Fruit fly (Drosophila melanogaster) whole organism, embryonic: Measurements from ENCODE around the gene Cnot4.
A peak's percentile ranks its signal among the peaks of the same experiment; 100 is the strongest.

Source experiments
- BtbVII ChIP-seq: fragments of 200-800 bp; sonication (Bioruptor generic); optimal IDR thresholded peaks from 3 replicates; lab custom pipeline; 2017; ENCODE audit warnings: missing biosample characterization, mild to moderate bottlenecking, missing genetic modification characterization
- CG10321 ChIP-seq: fragments of 200-800 bp; sonication (Bioruptor generic); IDR thresholded peaks from 2 replicates; pipeline ENCODE4 v1.3.6; 2022; ENCODE audit warnings: missing biosample characterization, missing genetic modification characterization
- CG10543 ChIP-seq: fragments of 200-800 bp; sonication (Bioruptor generic); optimal IDR thresholded peaks from 3 replicates; lab custom pipeline; 2017; ENCODE audit warnings: missing biosample characterization, mild to moderate bottlenecking, missing genetic modification characterization, moderate library complexity
- CG10565 ChIP-seq: fragments of 200-800 bp; sonication (Bioruptor generic); optimal IDR thresholded peaks from 3 replicates; lab custom pipeline; 2016; ENCODE audit warnings: missing biosample characterization, mild to moderate bottlenecking, missing genetic modification characterization
- CG12219 ChIP-seq: fragments of 200-800 bp; sonication (Bioruptor generic); optimal IDR thresholded peaks from 3 replicates; lab custom pipeline; 2018; ENCODE audit warnings: missing biosample characterization, mild to moderate bottlenecking, missing genetic modification characterization
- CG14667 ChIP-seq: fragments of 200-800 bp; sonication (Bioruptor generic); IDR thresholded peaks from 2 replicates; pipeline ENCODE4 v1.3.6; 2022; ENCODE audit warnings: missing biosample characterization, missing genetic modification characterization
- CG17328 ChIP-seq: fragments of 200-800 bp; sonication (Bioruptor generic); IDR thresholded peaks from 2 replicates; pipeline ENCODE4 v1.3.6; 2022; ENCODE audit warnings: missing biosample characterization, missing genetic modification characterization
- CG17359 ChIP-seq: fragments of 200-800 bp; sonication (Bioruptor generic); optimal IDR thresholded peaks from 3 replicates; lab custom pipeline; 2018; ENCODE audit warnings: missing biosample characterization, mild to moderate bottlenecking, missing genetic modification characterization, moderate library complexity
- CG17361 ChIP-seq: fragments of 200-800 bp; sonication (Bioruptor generic); IDR thresholded peaks from 3 replicates; pipeline ENCODE4 v1.3.6; 2022; ENCODE audit warnings: missing biosample characterization, missing genetic modification characterization
- CG18764 ChIP-seq: fragments of 200-800 bp; sonication (Bioruptor generic); optimal IDR thresholded peaks from 3 replicates; lab custom pipeline; 2016; ENCODE audit warnings: missing biosample characterization, missing genetic modification characterization
- CG4707 ChIP-seq: fragments of 200-800 bp; sonication (Bioruptor generic); optimal IDR thresholded peaks from 2 replicates; lab custom pipeline; 2018; ENCODE audit warnings: missing biosample characterization, mild to moderate bottlenecking, missing genetic modification characterization, moderate library complexity
- CG4820 ChIP-seq: fragments of 200-800 bp; sonication (Bioruptor generic); optimal IDR thresholded peaks from 3 replicates; lab custom pipeline; 2016; ENCODE audit warnings: missing biosample characterization, missing genetic modification characterization
- CG4854 ChIP-seq: fragments of 200-800 bp; sonication (Bioruptor generic); optimal IDR thresholded peaks from 2 replicates; lab custom pipeline; 2016; ENCODE audit warnings: missing biosample characterization, missing genetic modification characterization, inconsistent platforms
- CG6765 ChIP-seq: fragments of 200-800 bp; sonication (Bioruptor generic); optimal IDR thresholded peaks from 3 replicates; lab custom pipeline; 2017; ENCODE audit warnings: missing biosample characterization, mild to moderate bottlenecking, missing genetic modification characterization
- CG6854 ChIP-seq: fragments of 200-800 bp; sonication (Bioruptor generic); optimal IDR thresholded peaks from 3 replicates; lab custom pipeline; 2017; ENCODE audit warnings: missing biosample characterization, mild to moderate bottlenecking, missing genetic modification characterization
- CG8924 ChIP-seq: fragments of 200-800 bp; optimal IDR thresholded peaks from 3 replicates; lab custom pipeline; 2019; ENCODE audit warnings: missing biosample characterization, mild to moderate bottlenecking, missing genetic modification characterization, moderate library complexity
- CG9437 ChIP-seq: fragments of 200-800 bp; sonication (Bioruptor generic); optimal IDR thresholded peaks from 2 replicates; lab custom pipeline; 2018; ENCODE audit warnings: missing biosample characterization, mild to moderate bottlenecking, missing genetic modification characterization
- CG9727 ChIP-seq: fragments of 200-800 bp; sonication (Bioruptor generic); optimal IDR thresholded peaks from 3 replicates; lab custom pipeline; 2017; ENCODE audit warnings: missing biosample characterization, mild to moderate bottlenecking, missing genetic modification characterization
- CTCF ChIP-seq: fragments of 200-800 bp; sonication (Bioruptor generic); optimal IDR thresholded peaks from 2 replicates; lab custom pipeline; 2017; ENCODE audit warnings: missing biosample characterization, mild to moderate bottlenecking, missing genetic modification characterization, moderate library complexity
- D19A ChIP-seq: fragments of 200-800 bp; optimal IDR thresholded peaks from 3 replicates; lab custom pipeline; 2019; ENCODE audit warnings: missing biosample characterization, mild to moderate bottlenecking, missing genetic modification characterization, moderate library complexity
- Dp ChIP-seq: fragments of 200-800 bp; sonication (Bioruptor generic); optimal IDR thresholded peaks from 2 replicates; lab custom pipeline; 2018; ENCODE audit warnings: missing biosample characterization, mild to moderate bottlenecking, missing genetic modification characterization, moderate library complexity
- Eip74EF ChIP-seq, 2 experiments: fragments of 200-800 bp in 1 of 2; fragments of >200 bp in 1 of 2; sonication (Bioruptor generic) in 1 of 2; optimal IDR thresholded peaks; 2 replicates each; lab custom pipeline; 2017 to 2019; ENCODE audit warnings: missing biosample characterization in 2 of 2, missing genetic modification characterization in 2 of 2, mild to moderate bottlenecking in 1 of 2, moderate library complexity in 1 of 2
- Elba2 ChIP-seq: fragments of 200-800 bp; sonication (Bioruptor generic); optimal IDR thresholded peaks from 3 replicates; lab custom pipeline; 2016; ENCODE audit warnings: missing biosample characterization, missing genetic modification characterization
- HLH54F ChIP-seq: fragments of 200-800 bp; sonication (Bioruptor generic); optimal IDR thresholded peaks from 3 replicates; lab custom pipeline; 2016; ENCODE audit warnings: missing biosample characterization, missing genetic modification characterization
- NFAT ChIP-seq: fragments of 200-800 bp; sonication (Bioruptor generic); IDR thresholded peaks from 2 replicates; pipeline ENCODE4 v1.3.6; 2022; ENCODE audit warnings: missing biosample characterization, missing genetic modification characterization
- Nf-YC ChIP-seq: fragments of 200-800 bp; optimal IDR thresholded peaks from 3 replicates; lab custom pipeline; 2019; ENCODE audit warnings: missing biosample characterization, mild to moderate bottlenecking, missing genetic modification characterization, moderate library complexity
- Oaz ChIP-seq: fragments of 200-800 bp; sonication (Bioruptor generic); IDR thresholded peaks from 2 replicates; pipeline ENCODE4 v1.3.6; 2022; ENCODE audit warnings: missing biosample characterization, missing genetic modification characterization
- Sin3A ChIP-seq: fragments of >200 bp; optimal IDR thresholded peaks from 2 replicates; lab custom pipeline; 2018
- ase ChIP-seq: fragments of 200-800 bp; sonication (Bioruptor generic); IDR thresholded peaks from 3 replicates; pipeline ENCODE4 v1.3.6; 2022; ENCODE audit warnings: missing biosample characterization, missing genetic modification characterization
- chinmo ChIP-seq: fragments of 200-800 bp; sonication (Bioruptor generic); IDR thresholded peaks from 4 replicates; pipeline ENCODE4 v1.3.6; 2022; ENCODE audit warnings: missing biosample characterization, missing genetic modification characterization; ENCODE audit not compliant: partially characterized antibody
- crc ChIP-seq: fragments of 200-800 bp; sonication (Bioruptor generic); optimal IDR thresholded peaks from 2 replicates; lab custom pipeline; 2016; ENCODE audit warnings: missing biosample characterization, missing genetic modification characterization
- cwo ChIP-seq: fragments of 200-800 bp; sonication (Bioruptor generic); optimal IDR thresholded peaks from 3 replicates; lab custom pipeline; 2017; ENCODE audit warnings: missing biosample characterization, missing genetic modification characterization, mild to moderate bottlenecking, moderate library complexity, missing genetic modification reagents
- dmrt99B ChIP-seq: fragments of 200-800 bp; sonication (Bioruptor generic); optimal IDR thresholded peaks from 2 replicates; lab custom pipeline; 2018; ENCODE audit warnings: missing biosample characterization, mild to moderate bottlenecking, missing genetic modification characterization, moderate library complexity
- gem ChIP-seq: fragments of 200-800 bp; sonication (Bioruptor generic); optimal IDR thresholded peaks from 2 replicates; lab custom pipeline; 2019; ENCODE audit warnings: missing biosample characterization, mild to moderate bottlenecking, missing genetic modification characterization, moderate library complexity
- hbn ChIP-seq: fragments of 200-800 bp; sonication (Bioruptor generic); IDR thresholded peaks from 2 replicates; pipeline ENCODE4 v1.3.6; 2022; ENCODE audit warnings: missing biosample characterization, missing genetic modification characterization; ENCODE audit not compliant: partially characterized antibody
- her ChIP-seq: fragments of 200-800 bp; sonication (Bioruptor generic); optimal IDR thresholded peaks from 2 replicates; lab custom pipeline; 2016; ENCODE audit warnings: missing biosample characterization, missing genetic modification characterization
- inv ChIP-seq: fragments of 200-800 bp; sonication (Bioruptor generic); IDR thresholded peaks from 2 replicates; pipeline ENCODE4 v1.3.6; 2022; ENCODE audit warnings: missing biosample characterization, missing genetic modification characterization; ENCODE audit not compliant: partially characterized antibody
- knrl ChIP-seq: fragments of 200-800 bp; sonication (Bioruptor generic); IDR thresholded peaks from 3 replicates; pipeline ENCODE4 v1.3.6; 2022; ENCODE audit warnings: missing biosample characterization, missing genetic modification characterization; ENCODE audit not compliant: partially characterized antibody
- onecut ChIP-seq: fragments of 200-800 bp; sonication (Bioruptor generic); IDR thresholded peaks from 2 replicates; pipeline ENCODE4 v1.3.6; 2022; ENCODE audit warnings: missing biosample characterization, missing genetic modification characterization
- p53 ChIP-seq: fragments of 200-800 bp; sonication (Bioruptor generic); optimal IDR thresholded peaks from 2 replicates; lab custom pipeline; 2016; ENCODE audit warnings: missing biosample characterization, missing genetic modification characterization
- pan ChIP-seq, 4 experiments: fragments of >200 bp in 3 of 4; fragments of 200-800 bp in 1 of 4; sonication (Bioruptor generic) in 1 of 4; optimal IDR thresholded peaks in 3 of 4; IDR thresholded peaks in 1 of 4; 2 replicates each; pipeline versions ENCODE4 v1.3.6 to Lab custom; 2017 to 2022; ENCODE audit warnings: missing biosample characterization in 2 of 4, missing genetic modification characterization in 2 of 4, mixed read lengths in 1 of 4
- pzg ChIP-seq: fragments of 200-800 bp; sonication (Bioruptor generic); optimal IDR thresholded peaks from 3 replicates; lab custom pipeline; 2018; ENCODE audit warnings: missing biosample characterization, mild to moderate bottlenecking, missing genetic modification characterization, moderate library complexity
- ranshi ChIP-seq: fragments of 200-800 bp; sonication (Bioruptor generic); IDR thresholded peaks from 2 replicates; pipeline ENCODE4 v1.3.6; 2022; ENCODE audit warnings: missing biosample characterization, missing genetic modification characterization
- scrt ChIP-seq: fragments of 200-800 bp; sonication (Bioruptor generic); optimal IDR thresholded peaks from 2 replicates; lab custom pipeline; 2018; ENCODE audit warnings: missing biosample characterization, mild to moderate bottlenecking, missing genetic modification characterization, moderate library complexity
- sisA ChIP-seq: fragments of 200-800 bp; sonication (Bioruptor generic); IDR thresholded peaks from 2 replicates; pipeline ENCODE4 v1.3.6; 2022; ENCODE audit warnings: missing biosample characterization, missing genetic modification characterization
- trem ChIP-seq: fragments of 200-800 bp; optimal IDR thresholded peaks from 3 replicates; lab custom pipeline; 2019; ENCODE audit warnings: missing biosample characterization, mild to moderate bottlenecking, missing genetic modification characterization, moderate library complexity
- tx ChIP-seq: fragments of 200-800 bp; sonication (Bioruptor generic); optimal IDR thresholded peaks from 2 replicates; lab custom pipeline; 2016; ENCODE audit warnings: missing biosample characterization, missing genetic modification characterization
- yki ChIP-seq: fragments of >200 bp; optimal IDR thresholded peaks from 3 replicates; lab custom pipeline; 2018

Cnot4 gene

DNA sequence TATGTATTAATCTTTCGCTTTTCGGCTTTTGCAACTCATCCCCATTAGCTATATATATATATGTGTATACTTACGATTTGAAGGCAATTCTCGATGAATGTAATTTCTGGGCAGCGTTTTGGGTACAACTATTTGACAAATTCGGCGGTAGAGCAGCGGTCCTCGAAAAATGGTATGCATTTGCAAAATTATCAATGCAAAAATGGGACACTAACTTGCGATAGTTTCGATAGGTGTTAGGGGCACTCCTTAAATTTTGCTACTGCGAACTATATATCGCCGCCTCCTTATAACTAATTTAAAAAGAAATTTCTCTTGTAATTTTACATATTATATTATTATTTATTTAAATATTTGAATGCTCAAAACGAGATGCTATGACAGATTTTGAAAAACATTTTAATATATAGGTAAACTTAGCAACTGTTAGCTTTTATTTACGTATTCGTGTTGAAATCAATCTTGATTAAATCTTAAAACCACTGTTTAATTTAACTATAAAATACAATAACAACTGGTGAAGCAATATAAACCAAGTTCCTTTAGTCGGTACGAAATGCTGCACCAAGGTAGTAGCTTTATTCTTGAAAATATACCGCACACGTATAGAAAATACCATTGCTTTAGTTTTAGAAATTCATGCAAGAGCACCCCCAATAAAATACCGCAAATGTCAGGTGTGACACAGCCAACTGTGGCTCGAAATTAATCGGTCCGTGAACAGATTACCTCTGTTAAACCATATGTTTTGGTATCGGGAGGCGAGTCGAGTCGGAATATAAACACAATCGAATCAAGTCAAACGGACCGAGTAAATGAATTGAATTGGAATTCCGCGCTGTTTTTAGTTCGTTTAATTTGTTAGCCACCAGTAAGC is 17.0 kb downstream of the Cnot4 start, which contains the start of the genes CG5355 and Klp31E (continued):
- TF ChIP-seq CG17328 (GFP tag; lab: Robert Waterston, UW) (peak; percentile 8; the same call in 1 of the 2 replicates), CG6765 (peak; percentile 7), pzg (GFP tag; lab: Kevin White, UChicago) (peak; percentile 61), chinmo (GFP tag; lab: Robert Waterston, UW) (peak; percentile 70; the same call in 1 of the 4 replicates), hbn (GFP tag; lab: Robert Waterston, UW) (peak; percentile 80), knrl (GFP tag; lab: Robert Waterston, UW) (peak; percentile 67; the same call in 2 of the 3 replicates), CG17361 (peak; percentile 95), trem (tag; lab: Kevin White, UChicago) (peak; percentile 39), sisA (GFP tag; lab: Robert Waterston, UW) (no peak), CG4820 (peak; percentile 43), cwo (GFP tag; lab: Kevin White, UChicago) (no peak), pan (optimal IDR thresholded peaks at IDR 0.05; lab: Kevin White, UChicago) (no peak), pan (GFP tag; optimal IDR thresholded peaks at IDR 0.05 in 1 of 2, IDR thresholded peaks at IDR 0.05 in 1 of 2) (peak in 1 of 2 experiments; percentile 63), CG12219 (peak; percentile 40), tx (GFP tag; lab: Kevin White, UChicago) (peak; percentile 13), Nf-YC (tag; lab: Kevin White, UChicago) (peak; percentile 76), CG6854 (GFP tag; lab: Kevin White, UChicago) (no peak), Dp (GFP tag; lab: Kevin White, UChicago) (no peak), BtbVII (peak; percentile 56), CG10565 (GFP tag; lab: Kevin White, UChicago) (no peak), ase (GFP tag; lab: Robert Waterston, UW) (peak; percentile 4; the same call in 1 of the 3 replicates), CG17359 (tag; lab: Kevin White, UChicago) (peak; percentile 56), NFAT (peak; percentile 68; the same call in 1 of the 2 replicates), Eip74EF (GFP tag; optimal IDR thresholded peaks at IDR 0.05; lab: Kevin White, UChicago) (no peak), CG10543 (GFP tag; lab: Kevin White, UChicago) (peak; percentile 72), CG4707 (GFP tag; lab: Kevin White, UChicago) (no peak), Sin3A (lab: Kevin White, UChicago) (no peak), CG18764 (no peak), CG9727 (GFP tag; lab: Kevin White, UChicago) (peak; percentile 87), CG10321 (GFP tag; lab: Robert Waterston, UW) (no peak), D19A (no peak), scrt (peak; percentile 63), dmrt99B (tag; lab: Kevin White, UChicago) (no peak), HLH54F (GFP tag; lab: Kevin White, UChicago) (peak; percentile 49), CG14667 (GFP tag; lab: Robert Waterston, UW) (peak; percentile 43; the same call in 1 of the 2 replicates), ranshi (GFP tag; lab: Robert Waterston, UW) (0 out of 2 replicates have a peak, but pooled peaks have one; percentile 44), CG9437 (peak; percentile 78), inv (peak; percentile 57), CG8924 (tag; lab: Kevin White, UChicago) (peak; percentile 76), her (GFP tag; lab: Kevin White, UChicago) (no peak), CG4854 (peak; percentile 14), Oaz (GFP tag; lab: Robert Waterston, UW) (0 out of 2 replicates have a peak, but pooled peaks have one; percentile 46), Elba2 (no peak), crc (GFP tag; lab: Kevin White, UChicago) (no peak), gem (tag; lab: Kevin White, UChicago) (peak; percentile 86), p53 (GFP tag; lab: Kevin White, UChicago) (no peak), CTCF (no peak), yki (lab: Kevin White, UChicago) (no peak), onecut (no peak)
